Fruit fly (Drosophila melanogaster) S2 (cell line): Measurements from ENCODE around the gene Tspo.

Source experiments
- CG8478 ChIP-seq: fragments of >200 bp; optimal IDR thresholded peaks from 2 replicates; lab custom pipeline; 2018
- CTCF ChIP-seq, 2 experiments: fragments of >200 bp; optimal IDR thresholded peaks; 2 replicates each; lab custom pipeline; 2018

DNA sequence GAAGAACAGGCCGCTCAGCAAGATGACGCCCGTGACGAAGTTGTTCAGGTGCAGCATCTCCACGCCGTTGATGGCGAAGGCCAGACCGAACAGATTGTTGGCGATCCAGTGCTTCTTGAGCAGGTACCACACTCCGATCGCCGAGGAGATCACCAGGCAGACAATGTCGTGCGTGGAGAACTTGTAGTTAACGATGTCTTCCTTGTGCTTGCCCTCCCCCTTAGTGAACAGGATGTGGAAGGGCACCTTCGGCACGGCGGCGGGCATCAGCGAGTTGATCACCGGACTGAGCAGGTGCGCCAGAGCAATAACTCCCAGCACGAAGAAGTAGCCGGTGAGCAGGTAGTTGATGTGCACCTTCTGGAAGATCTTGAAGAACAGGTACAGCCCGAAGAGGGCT, 15.6 kb upstream of the Tspo start:
- TF ChIP-seq CG8478: no peak
- no peak for TF ChIP-seq CTCF (optimal IDR thresholded peaks at IDR 0.05; lab: Kevin White, UChicago)
